Worm (Caenorhabditis elegans): ENCODE results near the gene H04D03.6.

- TF ChIP-seq R02D3.7 (tag; optimal IDR thresholded peaks at IDR 0.05) (no peak), zag-1 (tag; optimal IDR thresholded peaks at IDR 0.05) (no peak), ceh-82 (tag; optimal IDR thresholded peaks at IDR 0.05) (no peak)
These were observed 6.6 kb downstream of the H04D03.6 start for ce11 chrIII:10432104-10432503.

Measured in whole organism, L3 larva.